Worm (Caenorhabditis elegans) whole organism, midembryonic: ENCODE data around the gene Y58A7A.4.

Experiments
- T22C8.4 ChIP-seq: fragments of 200-800 bp; sonication (Bioruptor generic); IDR thresholded peaks from 2 replicates; pipeline ENCODE4 v1.3.6; 2022; ENCODE audit warnings: missing genetic modification characterization, missing compliant biosample characterization
- flt-1 ChIP-seq: fragments of 200-800 bp; sonication (Bioruptor generic); IDR thresholded peaks from 2 replicates; pipeline ENCODE4 v1.3.6; 2022; ENCODE audit warnings: missing genetic modification characterization, missing compliant biosample characterization
- med-1 ChIP-seq: sonication (generic microtip); optimal IDR thresholded peaks from 2 replicates; lab custom pipeline; 2017; ENCODE audit warnings: missing genetic modification characterization, mild to moderate bottlenecking, missing compliant biosample characterization, antibody characterized with exemption, missing genetic modification reagents; ENCODE audit not compliant: insufficient read depth
- ref-1 ChIP-seq: fragments of 200-800 bp; sonication (Bioruptor generic); conservative IDR thresholded peaks from 2 replicates; pipeline ENCODE4 v1.3.6; 2022; ENCODE audit warnings: missing genetic modification reagents, missing genetic modification characterization, missing compliant biosample characterization
- tab-1 ChIP-seq: fragments of 200-800 bp; sonication (Bioruptor generic); IDR thresholded peaks from 2 replicates; pipeline ENCODE4 v1.3.6; 2022; ENCODE audit warnings: missing genetic modification characterization, missing compliant biosample characterization
- ztf-23 ChIP-seq: fragments of 200-800 bp; sonication (Bioruptor generic); IDR thresholded peaks from 2 replicates; pipeline ENCODE4 v1.3.6; 2022; ENCODE audit warnings: missing genetic modification reagents, missing genetic modification characterization, missing compliant biosample characterization
- ztf-29 ChIP-seq: fragments of 200-800 bp; sonication (Bioruptor generic); IDR thresholded peaks from 2 replicates; pipeline ENCODE4 v1.3.6; 2022; ENCODE audit warnings: missing genetic modification reagents, missing genetic modification characterization, missing compliant biosample characterization

DNA sequence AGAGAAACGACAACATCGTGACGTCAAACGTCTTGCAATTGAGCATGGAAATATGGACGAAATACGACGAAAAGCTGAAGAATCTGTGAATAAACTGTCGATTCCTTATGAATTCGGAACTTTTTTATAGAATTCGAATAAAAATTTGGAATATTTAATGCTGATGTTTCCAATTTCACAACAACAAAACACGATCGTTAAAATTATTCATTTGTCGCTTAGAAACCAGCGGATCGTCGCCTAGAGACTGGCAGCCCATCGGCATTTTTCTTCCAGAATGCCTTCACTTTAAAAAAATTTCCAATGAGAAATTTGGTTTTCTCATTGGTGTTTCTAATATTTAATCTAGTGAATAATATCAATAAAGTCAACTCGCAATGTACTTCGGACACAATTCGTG, 31.5 kb downstream of the Y58A7A.4 start, which contains the start of gene cwp-4:
- TF ChIP-seq ztf-23 (GFP tag; lab: Robert Waterston, UW) (no peak), flt-1 (GFP tag; lab: Robert Waterston, UW) (no peak), med-1 (GFP tag; lab: Kevin White, UChicago) (no peak), T22C8.4 (no peak), ref-1 (GFP tag; lab: Robert Waterston, UW) (no peak), ztf-29 (GFP tag; lab: Robert Waterston, UW) (no peak), tab-1 (GFP tag; lab: Robert Waterston, UW) (no peak)
